Worm (Caenorhabditis elegans) whole organism, L1 larva: ENCODE data around the gene F38A1.6.

Source experiments
- C04F5.9 ChIP-seq: sonication (generic microtip); optimal IDR thresholded peaks from 2 replicates; lab custom pipeline; 2016; ENCODE audit warnings: missing genetic modification characterization, missing compliant biosample characterization
- C16A3.4 ChIP-seq: fragments of 150-350 bp; optimal IDR thresholded peaks from 2 replicates; lab custom pipeline; 2014; ENCODE audit warnings: missing biosample characterization, missing genetic modification characterization
- F16B12.6 ChIP-seq: fragments of 150-350 bp; optimal IDR thresholded peaks from 2 replicates; lab custom pipeline; 2014; ENCODE audit warnings: missing biosample characterization, missing genetic modification characterization
- Y116A8C.19 ChIP-seq: sonication (generic microtip); optimal IDR thresholded peaks from 2 replicates; lab custom pipeline; 2016; ENCODE audit warnings: missing compliant biosample characterization, missing genetic modification characterization, borderline replicate concordance
- alr-1 ChIP-seq: fragments of 200-800 bp; sonication (Bioruptor generic); optimal IDR thresholded peaks from 2 replicates; lab custom pipeline; 2018; ENCODE audit warnings: borderline replicate concordance, mild to moderate bottlenecking, missing genetic modification characterization, missing compliant biosample characterization
- blmp-1 ChIP-seq: fragments of 150-350 bp; optimal IDR thresholded peaks from 2 replicates; lab custom pipeline; 2014; ENCODE audit warnings: missing biosample characterization, missing genetic modification characterization
- ceh-8 ChIP-seq: fragments of 200-800 bp; sonication (Bioruptor generic); optimal IDR thresholded peaks from 2 replicates; lab custom pipeline; 2018; ENCODE audit warnings: mild to moderate bottlenecking, missing genetic modification characterization, moderate library complexity, missing compliant biosample characterization
- ceh-82 ChIP-seq, 3 experiments: fragments of 150-350 bp in 1 of 3; sonication (generic microtip) in 2 of 3; optimal IDR thresholded peaks; 2 replicates each; lab custom pipeline; 2014 to 2017; ENCODE audit warnings: missing biosample characterization in 3 of 3, missing genetic modification characterization in 3 of 3
- ceh-88 ChIP-seq: fragments of 200-800 bp; sonication (Bioruptor generic); IDR thresholded peaks from 2 replicates; pipeline ENCODE4 v1.3.6; 2022; ENCODE audit warnings: missing genetic modification characterization, missing compliant biosample characterization
- ces-1 ChIP-seq: fragments of 150-350 bp; optimal IDR thresholded peaks from 2 replicates; lab custom pipeline; 2014; ENCODE audit warnings: missing biosample characterization, missing genetic modification reagents, missing genetic modification characterization
- efl-1 ChIP-seq, 4 experiments: fragments of 150-350 bp; optimal IDR thresholded peaks in 3 of 4; peaks in 1 of 4; 1 replicate in 1 of 4; 2 replicates in 3 of 4; lab custom pipeline; 2014; ENCODE audit warnings: missing biosample characterization in 2 of 4, missing genetic modification characterization in 2 of 4, missing genetic modification reagents in 2 of 4
- efl-3 ChIP-seq: fragments of 200-800 bp; sonication (Bioruptor generic); optimal IDR thresholded peaks from 2 replicates; lab custom pipeline; 2018; ENCODE audit warnings: mild to moderate bottlenecking, missing genetic modification characterization, missing compliant biosample characterization
- egl-13 ChIP-seq: sonication (generic microtip); optimal IDR thresholded peaks from 2 replicates; lab custom pipeline; 2016; ENCODE audit warnings: missing genotype, missing genetic modification reagents, missing genetic modification characterization, missing compliant biosample characterization
- elt-2 ChIP-seq: sonication (generic microtip); optimal IDR thresholded peaks from 2 replicates; lab custom pipeline; 2016; ENCODE audit warnings: missing genetic modification characterization, mild to moderate bottlenecking, inconsistent platforms, missing compliant biosample characterization, missing genetic modification reagents
- elt-3 ChIP-seq, 6 experiments: fragments of 150-350 bp in 1 of 6; sonication (generic microtip); optimal IDR thresholded peaks; 2 replicates each; lab custom pipeline; 2017 to 2018; ENCODE audit warnings: missing biosample characterization in 6 of 6, missing genetic modification characterization in 6 of 6, inconsistent platforms in 1 of 6
- ets-5 ChIP-seq: fragments of 200-800 bp; sonication (Bioruptor generic); IDR thresholded peaks from 2 replicates; pipeline ENCODE4 v1.3.6; 2022; ENCODE audit warnings: missing genetic modification characterization, missing compliant biosample characterization
- fkh-4 ChIP-seq: sonication (generic microtip); optimal IDR thresholded peaks from 2 replicates; lab custom pipeline; 2016; ENCODE audit warnings: missing compliant biosample characterization, missing genetic modification characterization, borderline replicate concordance
- fkh-8 ChIP-seq: sonication (generic microtip); optimal IDR thresholded peaks from 2 replicates; lab custom pipeline; 2016; ENCODE audit warnings: mild to moderate bottlenecking, missing genetic modification characterization, missing compliant biosample characterization
- hlh-17 ChIP-seq: fragments of 200-800 bp; sonication (Bioruptor generic); optimal IDR thresholded peaks from 2 replicates; lab custom pipeline; 2018; ENCODE audit warnings: missing genetic modification characterization, mild to moderate bottlenecking, missing compliant biosample characterization, moderate library complexity, borderline replicate concordance
- hlh-4 ChIP-seq: sonication (generic microtip); optimal IDR thresholded peaks from 2 replicates; lab custom pipeline; 2016; ENCODE audit warnings: mild to moderate bottlenecking, missing genetic modification characterization, missing compliant biosample characterization
- irx-1 ChIP-seq: sonication (generic microtip); optimal IDR thresholded peaks from 2 replicates; lab custom pipeline; 2016; ENCODE audit warnings: missing genetic modification characterization, missing compliant biosample characterization
- jun-1 ChIP-seq: fragments of 150-350 bp; optimal IDR thresholded peaks from 2 replicates; lab custom pipeline; 2014; ENCODE audit warnings: missing biosample characterization, missing genetic modification reagents, missing genetic modification characterization
- lin-13 ChIP-seq: fragments of 150-350 bp; optimal IDR thresholded peaks from 2 replicates; lab custom pipeline; 2014; ENCODE audit warnings: missing biosample characterization, missing genetic modification reagents, missing genetic modification characterization
- lsy-2 ChIP-seq, 2 experiments: fragments of 150-350 bp; optimal IDR thresholded peaks; 2 replicates each; lab custom pipeline; 2014; ENCODE audit warnings: missing biosample characterization in 2 of 2, missing genetic modification characterization in 2 of 2
- mef-2 ChIP-seq: fragments of 150-350 bp; optimal IDR thresholded peaks from 2 replicates; lab custom pipeline; 2014; ENCODE audit warnings: missing biosample characterization, missing genetic modification characterization
- nhr-19 ChIP-seq: fragments of 200-800 bp; sonication (Bioruptor generic); conservative IDR thresholded peaks from 2 replicates; pipeline ENCODE4 v1.3.6; 2022; ENCODE audit warnings: missing genetic modification characterization, missing compliant biosample characterization
- nhr-28 ChIP-seq: fragments of 150-350 bp; optimal IDR thresholded peaks from 2 replicates; lab custom pipeline; 2014; ENCODE audit warnings: missing biosample characterization, missing genetic modification characterization
- nhr-71 ChIP-seq: sonication (generic microtip); optimal IDR thresholded peaks from 2 replicates; lab custom pipeline; 2016; ENCODE audit warnings: mild to moderate bottlenecking, missing genetic modification characterization, moderate library complexity, missing compliant biosample characterization
- nhr-77 ChIP-seq: fragments of 150-350 bp; optimal IDR thresholded peaks from 2 replicates; lab custom pipeline; 2014; ENCODE audit warnings: missing biosample characterization, missing genetic modification characterization
- nhr-85 ChIP-seq: sonication (generic microtip); peaks from one replicate; lab custom pipeline; 2016; ENCODE audit warnings: missing genetic modification characterization, inconsistent platforms, missing compliant biosample characterization
- nhr-90 ChIP-seq: sonication (generic microtip); optimal IDR thresholded peaks from 2 replicates; lab custom pipeline; 2016; ENCODE audit warnings: mild to moderate bottlenecking, missing genetic modification characterization, missing compliant biosample characterization; ENCODE audit not compliant: poor library complexity
- pax-3 ChIP-seq: fragments of 200-800 bp; sonication (Bioruptor generic); optimal IDR thresholded peaks from 2 replicates; lab custom pipeline; 2018; ENCODE audit warnings: mild to moderate bottlenecking, missing genetic modification characterization, moderate library complexity, missing compliant biosample characterization
- skn-1 ChIP-seq: fragments of 150-350 bp; optimal IDR thresholded peaks from 2 replicates; lab custom pipeline; 2014; ENCODE audit warnings: missing biosample characterization, missing genetic modification characterization
- snpc-4 ChIP-seq: fragments of 150-350 bp; optimal IDR thresholded peaks from 2 replicates; lab custom pipeline; 2014; ENCODE audit warnings: missing biosample characterization, missing genetic modification characterization
- snu-23 ChIP-seq: sonication (generic microtip); optimal IDR thresholded peaks from 2 replicates; lab custom pipeline; 2016; ENCODE audit warnings: missing genetic modification characterization, missing compliant biosample characterization
- sox-4 ChIP-seq: sonication (generic microtip); optimal IDR thresholded peaks from 2 replicates; lab custom pipeline; 2016; ENCODE audit warnings: missing genetic modification characterization, missing compliant biosample characterization
- sptf-1 ChIP-seq: fragments of 150-350 bp; optimal IDR thresholded peaks from 2 replicates; lab custom pipeline; 2014; ENCODE audit warnings: missing biosample characterization, missing genetic modification characterization
- sup-37 ChIP-seq: fragments of 200-800 bp; sonication (Bioruptor generic); optimal IDR thresholded peaks from 2 replicates; lab custom pipeline; 2018; ENCODE audit warnings: mild to moderate bottlenecking, missing genetic modification characterization, missing compliant biosample characterization
- swsn-7 ChIP-seq: sonication (generic microtip); optimal IDR thresholded peaks from 2 replicates; lab custom pipeline; 2016; ENCODE audit warnings: missing genetic modification characterization, missing compliant biosample characterization
- unc-30 ChIP-seq: sonication (generic microtip); optimal IDR thresholded peaks from 2 replicates; lab custom pipeline; 2017; ENCODE audit warnings: missing biosample characterization, missing genetic modification characterization
- unc-98 ChIP-seq: fragments of 200-800 bp; sonication (Bioruptor generic); IDR thresholded peaks from 2 replicates; pipeline ENCODE4 v1.3.6; 2022; ENCODE audit warnings: missing genetic modification characterization, missing compliant biosample characterization

F38A1.6 gene

DNA sequence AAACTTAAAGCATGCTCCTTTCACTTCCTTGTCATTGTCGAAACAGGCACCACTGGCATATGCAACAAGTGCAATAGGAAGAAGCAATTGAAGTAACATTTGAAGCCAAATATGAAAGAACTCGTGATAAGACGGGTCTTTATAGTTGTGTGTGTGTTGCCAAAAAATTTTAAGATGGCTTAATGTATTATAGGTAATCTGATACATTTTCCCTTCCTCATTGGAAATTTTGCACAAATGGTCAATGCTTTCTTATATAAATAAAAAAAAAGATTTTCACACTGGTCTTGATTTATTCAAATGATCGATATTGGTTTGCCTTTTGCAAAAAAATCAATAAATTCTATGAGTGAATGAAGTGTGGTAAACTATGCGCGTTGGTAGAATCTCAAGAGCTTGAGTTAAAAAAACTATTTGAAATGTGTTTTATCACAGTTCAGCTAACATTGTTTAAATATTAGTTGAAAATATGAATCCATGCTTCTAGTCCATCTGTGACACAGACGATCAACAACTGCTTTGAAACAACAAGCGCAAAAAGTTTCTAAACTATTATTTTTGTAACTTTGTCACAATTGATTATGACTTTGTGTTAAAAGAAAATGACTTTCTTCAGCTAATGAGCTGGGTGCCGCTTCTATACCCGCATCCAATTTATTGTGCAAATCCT is at the start of gene F38A1.6, which contains the start of gene clec-166:
F38A1.6 (plus strand) TSS at position 620 of the 670 bp plus-strand sequence.
clec-166 (minus strand) TSS at position 101 of the 670 bp plus-strand sequence.
- TF ChIP-seq nhr-77 (tag; lab: Kevin White, UChicago) (no peak), snpc-4 (tag; lab: Kevin White, UChicago) (no peak), C16A3.4 (no peak), efl-1 (optimal IDR thresholded peaks at IDR 0.05; lab: Kevin White, UChicago) (no peak), efl-1 (GFP tag; optimal IDR thresholded peaks at IDR 0.05 in 1 of 2; lab: Kevin White, UChicago) (peak in 1 of 2 experiments; percentile 75), sup-37 (GFP tag; lab: Kevin White, UChicago) (no peak), irx-1 (tag; lab: Kevin White, UChicago) (no peak)

DNA sequence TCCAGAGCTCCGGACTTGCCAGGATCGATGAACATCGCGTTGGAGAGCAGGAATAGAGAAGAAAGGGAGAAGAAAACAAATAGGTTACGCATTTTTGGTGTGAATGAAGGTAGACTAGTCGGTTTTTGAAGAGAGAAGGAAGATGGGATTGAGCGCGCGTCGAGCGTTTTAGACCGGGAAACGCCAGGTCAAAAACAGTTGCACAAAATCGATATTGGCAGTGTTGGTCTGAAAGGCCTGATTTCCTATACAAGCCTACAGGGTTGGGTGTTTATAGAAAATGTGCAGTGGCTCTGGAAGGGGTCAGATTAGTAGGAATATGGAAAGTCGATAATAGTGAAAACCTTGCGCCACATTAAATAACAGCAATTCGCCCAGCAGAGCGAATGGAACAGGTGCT is 46.8 kb upstream of the F38A1.6 start, which contains the start of gene dsl-2:
dsl-2 (minus strand) TSS at position 101 of the 400 bp plus-strand sequence.
- TF ChIP-seq nhr-85 (tag; lab: Kevin White, UChicago) (peak; percentile 6), ces-1 (no peak)

DNA sequence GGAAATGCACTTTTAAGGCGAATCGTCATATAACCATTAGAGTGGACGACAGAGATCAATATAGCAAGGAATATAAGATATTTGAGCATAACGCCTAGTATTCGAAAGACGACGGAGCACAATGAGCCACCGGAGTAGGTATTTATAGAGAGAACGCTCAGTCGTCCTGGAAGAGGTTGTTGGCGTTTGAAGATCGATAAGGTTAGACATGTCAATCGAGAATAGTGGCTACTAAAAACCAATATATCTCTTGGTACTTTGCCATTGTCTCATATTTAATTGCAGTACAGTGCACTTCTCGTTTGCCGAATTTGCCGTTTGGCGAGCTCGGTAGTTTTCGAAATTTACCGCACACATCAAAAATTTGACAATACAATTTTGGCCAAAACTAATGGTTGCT is 43.7 kb upstream of the F38A1.6 start, which contains the start of gene dsl-1:
dsl-1 (minus strand) TSS at position 101 of the 400 bp plus-strand sequence.
- TF ChIP-seq lin-13 = no peak
- no peak for TF ChIP-seq skn-1 (tag; lab: Kevin White, UChicago)
- no peak for TF ChIP-seq blmp-1
- TF ChIP-seq efl-3 (GFP tag; lab: Kevin White, UChicago) = no peak
- no peak for TF ChIP-seq ets-5 (GFP tag; lab: Robert Waterston, UW)

DNA sequence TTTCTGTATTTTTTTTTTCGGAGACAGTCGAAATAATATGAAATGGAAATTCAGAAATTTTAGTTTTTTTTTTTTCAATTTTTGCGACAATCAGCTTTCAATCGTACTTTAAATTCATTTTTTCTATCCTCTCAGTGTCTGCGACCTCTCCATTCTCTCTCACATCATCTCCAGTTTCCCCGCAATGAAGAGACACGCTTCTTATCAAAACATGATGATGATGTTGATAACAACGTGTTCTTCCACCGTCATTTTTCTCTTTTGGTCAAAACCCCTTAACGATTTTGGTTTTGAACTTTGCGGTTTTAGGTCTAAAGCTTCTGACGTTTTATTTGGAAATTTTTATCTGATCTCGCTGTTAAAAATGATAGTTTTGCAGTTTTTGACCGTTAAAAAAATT is 42.3 kb upstream of the F38A1.6 start:
- TF ChIP-seq blmp-1 (peak; percentile 50), nhr-19 (GFP tag; lab: Robert Waterston, UW) (no peak), elt-3 (tag; optimal IDR thresholded peaks at IDR 0.05; lab: Kevin White, UChicago) (peak in 1 of 6 experiments; percentile 64), sox-4 (tag; lab: Kevin White, UChicago) (no peak), skn-1 (tag; lab: Kevin White, UChicago) (no peak), jun-1 (no peak), swsn-7 (tag; lab: Kevin White, UChicago) (no peak)
- TF ChIP-seq, all 84 proteins: peak for 2

DNA sequence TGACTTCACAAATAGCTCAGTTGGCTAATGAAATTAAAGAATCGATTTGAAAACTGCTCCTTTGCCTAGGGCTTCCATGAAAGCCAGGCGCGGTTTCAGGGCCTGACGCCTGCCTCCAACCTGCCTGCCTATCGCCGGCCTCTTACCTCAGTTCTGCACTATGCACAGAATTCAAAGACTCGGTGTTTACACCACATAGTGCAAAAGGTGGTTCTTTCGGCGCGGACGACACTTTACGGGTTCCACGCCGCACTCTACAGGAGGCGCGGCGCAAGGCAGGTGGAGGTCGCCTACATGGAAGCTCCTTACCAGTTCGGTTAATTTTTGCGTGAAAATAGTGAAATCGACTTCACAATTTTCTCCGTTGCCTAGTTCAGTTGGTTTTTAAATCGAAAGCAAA is 41.8 kb upstream of the F38A1.6 start:
- no peak for TF ChIP-seq C04F5.9
- TF ChIP-seq lsy-2 (tag; optimal IDR thresholded peaks at IDR 0.05; lab: Kevin White, UChicago) = no peak
- TF ChIP-seq hlh-17 = no peak
- TF ChIP-seq egl-13 = no peak
- no peak for TF ChIP-seq alr-1 (tag; lab: Kevin White, UChicago)
- no peak for TF ChIP-seq snu-23 (GFP tag; lab: Kevin White, UChicago)
- TF ChIP-seq swsn-7 (tag; lab: Kevin White, UChicago) = no peak
- TF ChIP-seq ceh-88 = no peak
- TF ChIP-seq efl-3 (GFP tag; lab: Kevin White, UChicago) = no peak
- no peak for TF ChIP-seq unc-98 (GFP tag; lab: Robert Waterston, UW)
- no peak for TF ChIP-seq ceh-82 (tag; optimal IDR thresholded peaks at IDR 0.05; lab: Kevin White, UChicago)
- TF ChIP-seq elt-3 (tag; optimal IDR thresholded peaks at IDR 0.05; lab: Kevin White, UChicago) = no peak
- TF ChIP-seq nhr-19 (GFP tag; lab: Robert Waterston, UW) = no peak
- no peak for TF ChIP-seq hlh-4
- TF ChIP-seq nhr-90 (tag; lab: Kevin White, UChicago) = no peak

DNA sequence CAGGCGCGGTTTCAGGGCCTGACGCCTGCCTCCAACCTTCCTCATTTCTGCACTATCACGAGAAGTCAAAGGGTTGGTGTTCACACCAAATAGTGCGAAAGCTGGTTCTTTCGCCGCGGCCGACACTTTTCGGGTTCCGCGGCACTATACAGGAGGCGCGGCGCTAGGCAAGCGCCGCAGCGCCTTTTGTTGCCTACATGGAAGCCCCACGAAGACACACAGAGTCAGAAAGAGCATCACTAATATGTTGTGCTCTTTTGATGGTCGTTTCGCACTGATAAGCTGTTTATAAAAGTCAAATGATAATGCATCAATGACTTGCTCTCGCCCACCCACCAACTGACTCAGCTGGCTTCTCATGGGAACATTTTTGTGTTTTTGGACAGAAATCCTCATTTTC is 39.8 kb upstream of the F38A1.6 start:
- TF ChIP-seq pax-3 = no peak
- TF ChIP-seq F16B12.6 (tag; lab: Kevin White, UChicago) = no peak
- TF ChIP-seq nhr-90 (tag; lab: Kevin White, UChicago) = no peak
- peak; percentile 52 for TF ChIP-seq snpc-4 (tag; lab: Kevin White, UChicago)
- no peak for TF ChIP-seq unc-30 (tag; lab: Kevin White, UChicago)
- no peak for TF ChIP-seq fkh-4
- TF ChIP-seq blmp-1 = no peak
- TF ChIP-seq ets-5 (GFP tag; lab: Robert Waterston, UW) = no peak
- no peak for TF ChIP-seq nhr-71 (tag; lab: Kevin White, UChicago)
- no peak for TF ChIP-seq mef-2 (tag; lab: Kevin White, UChicago)
- TF ChIP-seq fkh-8 = no peak
- no peak for TF ChIP-seq irx-1 (tag; lab: Kevin White, UChicago)
- TF ChIP-seq sptf-1 (tag; lab: Kevin White, UChicago) = no peak
- TF ChIP-seq ceh-8 (GFP tag; lab: Kevin White, UChicago) = no peak
- TF ChIP-seq nhr-85 (tag; lab: Kevin White, UChicago) = no peak
- TF ChIP-seq C16A3.4 = no peak
- TF ChIP-seq Y116A8C.19 (tag; lab: Kevin White, UChicago) = no peak
- TF ChIP-seq nhr-28 (tag; lab: Kevin White, UChicago) = no peak
- peak; percentile 42 for TF ChIP-seq elt-2
